Fruit fly (Drosophila melanogaster): ENCODE data around the gene Vha68-2.

Gene Vha68-2

DNA sequence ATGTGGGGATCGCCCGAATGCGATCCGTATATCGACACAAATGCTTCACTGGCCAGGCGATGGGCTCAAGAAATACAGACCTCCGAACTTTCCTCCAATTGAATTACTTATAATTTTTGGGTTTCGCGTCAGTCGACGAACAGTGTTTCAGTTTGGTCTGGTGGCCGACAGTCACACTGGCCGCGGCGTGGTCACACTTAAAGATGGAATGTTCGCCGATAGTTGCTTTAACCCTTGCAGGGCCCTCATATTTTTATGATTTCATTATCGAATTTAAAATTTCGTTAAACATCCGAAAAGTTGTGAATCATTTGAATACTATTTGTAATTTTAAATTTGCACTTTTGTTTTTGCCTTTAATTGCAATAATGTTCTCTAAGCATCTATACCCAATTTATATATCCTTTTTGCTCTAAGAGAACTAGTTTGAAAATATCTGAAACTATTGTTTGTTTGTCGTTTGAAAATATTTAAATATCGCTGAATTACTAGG lies 44.9 kb downstream of the Vha68-2 start, which contains the start of gene Ube4B (continued):
- TF ChIP-seq insv (GFP tag; optimal IDR thresholded peaks at IDR 0.05), result no peak
- TF ChIP-seq Elba2 (GFP tag; optimal IDR thresholded peaks at IDR 0.05), result peak; percentile 51
- TF ChIP-seq Usf (GFP tag; optimal IDR thresholded peaks at IDR 0.05), result no peak
- no peak for TF ChIP-seq tio (GFP tag; optimal IDR thresholded peaks at IDR 0.05)
- TF ChIP-seq Atf3 (GFP tag; optimal IDR thresholded peaks at IDR 0.05), result peak; percentile 55
- TF ChIP-seq tap (tag; optimal IDR thresholded peaks at IDR 0.05), result no peak
- TF ChIP-seq CG2116 (GFP tag; optimal IDR thresholded peaks at IDR 0.05), result peak; percentile 64
- peak; percentile 61 for TF ChIP-seq NfI (GFP tag; optimal IDR thresholded peaks at IDR 0.05)
- peak; percentile 88 for TF ChIP-seq MESR4 (GFP tag; optimal IDR thresholded peaks at IDR 0.05)
- TF ChIP-seq pita (GFP tag; optimal IDR thresholded peaks at IDR 0.05), result no peak
- peak; percentile 71 for TF ChIP-seq HLH4C (GFP tag; IDR thresholded peaks at IDR 0.05; ENCODE audit: partially characterized antibody)
- peak; percentile 95 for TF ChIP-seq BEAF-32 (GFP tag; optimal IDR thresholded peaks at IDR 0.05)
- TF ChIP-seq fru (optimal IDR thresholded peaks at IDR 0.05), result no peak
- TF ChIP-seq fd102C (GFP tag; optimal IDR thresholded peaks at IDR 0.05), result no peak
- no peak for TF ChIP-seq CG3407 (GFP tag; optimal IDR thresholded peaks at IDR 0.05)
- TF ChIP-seq CG6683 (GFP tag; optimal IDR thresholded peaks at IDR 0.05), result no peak
- TF ChIP-seq pb (GFP tag; optimal IDR thresholded peaks at IDR 0.05), result peak; percentile 20
- TF ChIP-seq CG6813 (GFP tag; optimal IDR thresholded peaks at IDR 0.05), result no peak
- TF ChIP-seq D (optimal IDR thresholded peaks at IDR 0.05), result no peak
- TF ChIP-seq D (GFP tag; optimal IDR thresholded peaks at IDR 0.05), result no peak
- no peak for TF ChIP-seq CG1603 (tag; optimal IDR thresholded peaks at IDR 0.05)
- TF ChIP-seq odd (GFP tag; optimal IDR thresholded peaks at IDR 0.05), result no peak
- TF ChIP-seq CG13287 (GFP tag; IDR thresholded peaks at IDR 0.05; ENCODE audit: partially characterized antibody), result peak; percentile 88
- no peak for TF ChIP-seq z (GFP tag; IDR thresholded peaks at IDR 0.05)
- TF ChIP-seq CG7271 (tag; optimal IDR thresholded peaks at IDR 0.05), result no peak
- TF ChIP-seq CG7839 (tag; optimal IDR thresholded peaks at IDR 0.05), result no peak
- no peak for TF ChIP-seq wor (GFP tag; IDR thresholded peaks at IDR 0.05)
- TF ChIP-seq Dip2 (GFP tag; IDR thresholded peaks at IDR 0.05), result no peak
- TF ChIP-seq Myb (GFP tag; optimal IDR thresholded peaks at IDR 0.05), result peak; percentile 84
- TF ChIP-seq tin (GFP tag; optimal IDR thresholded peaks at IDR 0.05), result peak; percentile 71
- TF ChIP-seq unpg (GFP tag; optimal IDR thresholded peaks at IDR 0.05), result no peak
- TF ChIP-seq luna (GFP tag; optimal IDR thresholded peaks at IDR 0.05), result peak; percentile 18
- TF ChIP-seq cg (GFP tag; optimal IDR thresholded peaks at IDR 0.05), result no peak
- TF ChIP-seq mam (GFP tag; optimal IDR thresholded peaks at IDR 0.05), result peak; percentile 81
- no peak for TF ChIP-seq Dfd (GFP tag; optimal IDR thresholded peaks at IDR 0.05)
- TF ChIP-seq CG34376 (GFP tag; optimal IDR thresholded peaks at IDR 0.05), result peak; percentile 51
- TF ChIP-seq so (GFP tag; IDR thresholded peaks at IDR 0.05), result no peak
- TF ChIP-seq chm (GFP tag; IDR thresholded peaks at IDR 0.05), result 0 out of 2 replicates have a peak, but pooled peaks have one; percentile 50
- peak; percentile 42 for TF ChIP-seq repo (GFP tag; optimal IDR thresholded peaks at IDR 0.05)
- TF ChIP-seq zf30C (GFP tag; optimal IDR thresholded peaks at IDR 0.05), result no peak
- TF ChIP-seq run (tag; optimal IDR thresholded peaks at IDR 0.05), result no peak
- peak; percentile 71 for TF ChIP-seq CG9817 (tag; optimal IDR thresholded peaks at IDR 0.05)
- TF ChIP-seq gt (GFP tag; IDR thresholded peaks at IDR 0.05), result no peak
- peak; percentile 56 for TF ChIP-seq caup (GFP tag; optimal IDR thresholded peaks at IDR 0.05; ENCODE audit: severe bottlenecking)
- TF ChIP-seq Hsf (GFP tag; optimal IDR thresholded peaks at IDR 0.05), result peak; percentile 79
- TF ChIP-seq CG43689 (GFP tag; IDR thresholded peaks at IDR 0.05), result no peak
- TF ChIP-seq ftz-f1 (GFP tag; optimal IDR thresholded peaks at IDR 0.05), result peak; percentile 65
- no peak for TF ChIP-seq CG5180 (GFP tag; optimal IDR thresholded peaks at IDR 0.05)
- peak; percentile 52 for TF ChIP-seq maf-S (GFP tag; optimal IDR thresholded peaks at IDR 0.05)
- TF ChIP-seq jigr1 (GFP tag; IDR thresholded peaks at IDR 0.05), result no peak
- TF ChIP-seq CG10654 (GFP tag; optimal IDR thresholded peaks at IDR 0.05), result no peak
- TF ChIP-seq yki (optimal IDR thresholded peaks at IDR 0.05), result no peak

Data from whole organism, embryonic.